Worm (Caenorhabditis elegans) whole organism, young adult: ENCODE results near the gene col-169.

ENCODE experiments used
- B0261.1 ChIP-seq: sonication (generic microtip); optimal IDR thresholded peaks from 2 replicates; lab custom pipeline; 2016; ENCODE audit warnings: mild to moderate bottlenecking, missing genetic modification characterization, moderate library complexity, missing compliant biosample characterization
- B0336.3 ChIP-seq: fragments of 200-800 bp; sonication (Bioruptor generic); IDR thresholded peaks from 2 replicates; pipeline ENCODE4 v1.3.6; 2022; ENCODE audit warnings: missing genetic modification characterization, missing compliant biosample characterization
- D2030.7 ChIP-seq: fragments of 200-800 bp; sonication (Bioruptor generic); IDR thresholded peaks from 2 replicates; pipeline ENCODE4 v1.3.6; 2022; ENCODE audit warnings: missing genetic modification reagents, missing genetic modification characterization, missing compliant biosample characterization
- F22D6.2 ChIP-seq: sonication (generic microtip); optimal IDR thresholded peaks from 2 replicates; lab custom pipeline; 2016; ENCODE audit warnings: mild to moderate bottlenecking, missing genetic modification characterization, missing compliant biosample characterization
- F37B4.10 ChIP-seq: fragments of 200-800 bp; sonication (Bioruptor generic); IDR thresholded peaks from 2 replicates; pipeline ENCODE4 v1.3.6; 2022; ENCODE audit warnings: missing genetic modification characterization, missing compliant biosample characterization
- F49E8.2 ChIP-seq: sonication (generic microtip); optimal IDR thresholded peaks from 3 replicates; lab custom pipeline; 2017; ENCODE audit warnings: missing genetic modification characterization, mild to moderate bottlenecking, missing compliant biosample characterization, antibody characterized with exemption, moderate library complexity; ENCODE audit not compliant: insufficient read depth
- F52B5.7 ChIP-seq: sonication (generic microtip); optimal IDR thresholded peaks from 2 replicates; lab custom pipeline; 2016; ENCODE audit warnings: mild to moderate bottlenecking, missing genetic modification characterization, missing compliant biosample characterization
- F57A8.1 ChIP-seq: fragments of 200-800 bp; sonication (Bioruptor generic); optimal IDR thresholded peaks from 2 replicates; lab custom pipeline; 2018; ENCODE audit warnings: mild to moderate bottlenecking, missing genetic modification characterization, moderate library complexity, missing compliant biosample characterization
- F57C9.4 ChIP-seq: sonication (generic microtip); optimal IDR thresholded peaks from 2 replicates; lab custom pipeline; 2017; ENCODE audit warnings: mild to moderate bottlenecking, missing genetic modification characterization, missing compliant biosample characterization
- T07F8.4 ChIP-seq: sonication (generic microtip); optimal IDR thresholded peaks from 2 replicates; lab custom pipeline; 2016; ENCODE audit warnings: mild to moderate bottlenecking, missing genetic modification characterization, moderate library complexity, missing compliant biosample characterization
- Y53F4B.3 ChIP-seq: fragments of 200-800 bp; sonication (Bioruptor generic); IDR thresholded peaks from 2 replicates; pipeline ENCODE4 v1.3.6; 2022; ENCODE audit warnings: missing genetic modification reagents, missing genetic modification characterization, missing compliant biosample characterization
- Y79H2A.3 ChIP-seq: fragments of 200-800 bp; sonication (Bioruptor generic); conservative IDR thresholded peaks from 2 replicates; pipeline ENCODE4 v1.3.6; 2022; ENCODE audit warnings: missing genetic modification reagents, missing genetic modification characterization, missing compliant biosample characterization
- Y95B8A.8 ChIP-seq: fragments of 200-800 bp; sonication (Bioruptor generic); IDR thresholded peaks from 2 replicates; pipeline ENCODE4 v1.3.6; 2022; ENCODE audit warnings: missing genetic modification reagents, missing genetic modification characterization, missing compliant biosample characterization
- ZK185.1 ChIP-seq: sonication (generic microtip); optimal IDR thresholded peaks from 2 replicates; lab custom pipeline; 2016; ENCODE audit warnings: mild to moderate bottlenecking, missing genetic modification characterization, missing compliant biosample characterization; ENCODE audit not compliant: poor library complexity, severe bottlenecking
- akir-1 ChIP-seq: fragments of 200-800 bp; sonication (Bioruptor generic); optimal IDR thresholded peaks from 2 replicates; lab custom pipeline; 2018; ENCODE audit warnings: mild to moderate bottlenecking, missing genetic modification characterization, moderate library complexity, missing compliant biosample characterization
- atf-7 ChIP-seq: sonication (generic microtip); optimal IDR thresholded peaks from 2 replicates; lab custom pipeline; 2017; ENCODE audit warnings: mild to moderate bottlenecking, missing genetic modification characterization, missing compliant biosample characterization
- athp-1 ChIP-seq: sonication (generic microtip); optimal IDR thresholded peaks from 2 replicates; lab custom pipeline; 2017; ENCODE audit warnings: mild to moderate bottlenecking, missing genetic modification characterization, missing compliant biosample characterization
- attf-3 ChIP-seq: fragments of 200-800 bp; sonication (Bioruptor generic); conservative IDR thresholded peaks from 2 replicates; pipeline ENCODE4 v1.3.6; 2022; ENCODE audit warnings: missing genetic modification reagents, missing genetic modification characterization, missing compliant biosample characterization
- bed-1 ChIP-seq: fragments of 200-800 bp; sonication (Bioruptor generic); IDR thresholded peaks from 2 replicates; pipeline ENCODE4 v1.3.6; 2022; ENCODE audit warnings: missing genetic modification reagents, missing genetic modification characterization, missing compliant biosample characterization
- bed-2 ChIP-seq: fragments of 200-800 bp; sonication (Bioruptor generic); IDR thresholded peaks from 2 replicates; pipeline ENCODE4 v1.3.6; 2022; ENCODE audit warnings: missing genetic modification reagents, missing genetic modification characterization, missing compliant biosample characterization
- cebp-2 ChIP-seq: fragments of 200-800 bp; sonication (Bioruptor generic); IDR thresholded peaks from 2 replicates; pipeline ENCODE4 v1.3.6; 2022; ENCODE audit warnings: missing genetic modification characterization, missing compliant biosample characterization
- egl-44 ChIP-seq: fragments of 200-800 bp; sonication (Bioruptor generic); IDR thresholded peaks from 2 replicates; pipeline ENCODE4 v1.3.6; 2022; ENCODE audit warnings: missing genetic modification reagents, missing genetic modification characterization, missing compliant biosample characterization
- ets-4 ChIP-seq: fragments of 200-800 bp; sonication (Bioruptor generic); optimal IDR thresholded peaks from 2 replicates; lab custom pipeline; 2018; ENCODE audit warnings: mild to moderate bottlenecking, missing genetic modification characterization, missing compliant biosample characterization
- fkh-3 ChIP-seq: sonication (generic microtip); optimal IDR thresholded peaks from 2 replicates; lab custom pipeline; 2016; ENCODE audit warnings: mild to moderate bottlenecking, missing genetic modification characterization, missing compliant biosample characterization
- hmg-20 ChIP-seq: fragments of 200-800 bp; sonication (Bioruptor generic); IDR thresholded peaks from 2 replicates; pipeline ENCODE4 v1.3.6; 2022; ENCODE audit warnings: missing genetic modification reagents, missing genetic modification characterization, missing compliant biosample characterization
- hrde-1 ChIP-seq: sonication (generic microtip); optimal IDR thresholded peaks from 2 replicates; lab custom pipeline; 2016; ENCODE audit warnings: missing genetic modification characterization, mild to moderate bottlenecking, missing compliant biosample characterization, moderate library complexity, missing genotype, missing genetic modification reagents, borderline replicate concordance
- hsf-1 ChIP-seq: fragments of 200-800 bp; sonication (Bioruptor generic); IDR thresholded peaks from 2 replicates; pipeline ENCODE4 v1.3.6; 2022; ENCODE audit warnings: missing genetic modification reagents, missing genetic modification characterization, missing compliant biosample characterization
- lir-1 ChIP-seq: fragments of 200-800 bp; sonication (Bioruptor generic); conservative IDR thresholded peaks from 2 replicates; pipeline ENCODE4 v1.3.6; 2022; ENCODE audit warnings: missing genetic modification reagents, missing genetic modification characterization, missing compliant biosample characterization
- lsl-1 ChIP-seq: fragments of 200-800 bp; sonication (Bioruptor generic); optimal IDR thresholded peaks from 2 replicates; lab custom pipeline; 2018; ENCODE audit warnings: mild to moderate bottlenecking, missing genetic modification characterization, moderate library complexity, missing compliant biosample characterization
- madf-3 ChIP-seq: fragments of 200-800 bp; sonication (Bioruptor generic); IDR thresholded peaks from 2 replicates; pipeline ENCODE4 v1.3.6; 2022; ENCODE audit warnings: missing genetic modification reagents, missing genetic modification characterization, missing compliant biosample characterization
- mel-28 ChIP-seq: sonication (generic microtip); optimal IDR thresholded peaks from 2 replicates; lab custom pipeline; 2016; ENCODE audit warnings: borderline replicate concordance, mild to moderate bottlenecking, missing genetic modification characterization, missing compliant biosample characterization
- mxl-1 ChIP-seq: sonication (generic microtip); optimal IDR thresholded peaks from 2 replicates; lab custom pipeline; 2016; ENCODE audit warnings: missing genetic modification characterization, missing compliant biosample characterization
- nhr-179 ChIP-seq: sonication (generic microtip); optimal IDR thresholded peaks from 2 replicates; lab custom pipeline; 2016; ENCODE audit warnings: mild to moderate bottlenecking, missing genetic modification characterization, missing compliant biosample characterization
- nhr-27 ChIP-seq: fragments of 200-800 bp; sonication (Bioruptor generic); optimal IDR thresholded peaks from 2 replicates; lab custom pipeline; 2018; ENCODE audit warnings: mild to moderate bottlenecking, missing genetic modification characterization, moderate library complexity, missing compliant biosample characterization
- pbrm-1 ChIP-seq: fragments of 200-800 bp; sonication (Bioruptor generic); IDR thresholded peaks from 2 replicates; pipeline ENCODE4 v1.3.6; 2022; ENCODE audit warnings: missing genetic modification reagents, missing genetic modification characterization, missing compliant biosample characterization
- rcor-1 ChIP-seq: fragments of 200-800 bp; sonication (Bioruptor generic); IDR thresholded peaks from 2 replicates; pipeline ENCODE4 v1.3.6; 2022; ENCODE audit warnings: missing genetic modification reagents, missing genetic modification characterization, missing compliant biosample characterization
- snpc-1.1 ChIP-seq: sonication (generic microtip); optimal IDR thresholded peaks from 2 replicates; lab custom pipeline; 2017; ENCODE audit warnings: missing genetic modification characterization, mild to moderate bottlenecking, missing compliant biosample characterization, antibody characterized with exemption, moderate library complexity, missing genotype, missing genetic modification reagents; ENCODE audit not compliant: insufficient read depth
- snpc-1.3 ChIP-seq: sonication (generic microtip); optimal IDR thresholded peaks from 2 replicates; lab custom pipeline; 2017; ENCODE audit warnings: missing genetic modification characterization, mild to moderate bottlenecking, missing compliant biosample characterization, antibody characterized with exemption, moderate library complexity, missing genotype, missing genetic modification reagents; ENCODE audit not compliant: insufficient read depth
- sptf-2 ChIP-seq: fragments of 200-800 bp; sonication (Bioruptor generic); optimal IDR thresholded peaks from 2 replicates; lab custom pipeline; 2018; ENCODE audit warnings: mild to moderate bottlenecking, missing genetic modification characterization, missing compliant biosample characterization
- tbp1 ChIP-seq: fragments of 200-800 bp; sonication (Bioruptor generic); optimal IDR thresholded peaks from 2 replicates; lab custom pipeline; 2018; ENCODE audit warnings: mild to moderate bottlenecking, missing genetic modification characterization, missing compliant biosample characterization
- tbx-9 ChIP-seq: sonication (generic microtip); optimal IDR thresholded peaks from 2 replicates; lab custom pipeline; 2016; ENCODE audit warnings: borderline replicate concordance, missing genetic modification characterization, inconsistent platforms, missing compliant biosample characterization
- unc-130 ChIP-seq: sonication (generic microtip); optimal IDR thresholded peaks from 2 replicates; lab custom pipeline; 2016; ENCODE audit warnings: missing genetic modification reagents, missing genetic modification characterization, missing compliant biosample characterization
- ztf-18 ChIP-seq: sonication (generic microtip); optimal IDR thresholded peaks from 2 replicates; lab custom pipeline; 2016; ENCODE audit warnings: missing genotype, mild to moderate bottlenecking, missing genetic modification characterization, missing compliant biosample characterization
- ztf-26 ChIP-seq: sonication (generic microtip); optimal IDR thresholded peaks from 2 replicates; lab custom pipeline; 2017; ENCODE audit warnings: missing genetic modification characterization, missing compliant biosample characterization

col-169 gene

DNA sequence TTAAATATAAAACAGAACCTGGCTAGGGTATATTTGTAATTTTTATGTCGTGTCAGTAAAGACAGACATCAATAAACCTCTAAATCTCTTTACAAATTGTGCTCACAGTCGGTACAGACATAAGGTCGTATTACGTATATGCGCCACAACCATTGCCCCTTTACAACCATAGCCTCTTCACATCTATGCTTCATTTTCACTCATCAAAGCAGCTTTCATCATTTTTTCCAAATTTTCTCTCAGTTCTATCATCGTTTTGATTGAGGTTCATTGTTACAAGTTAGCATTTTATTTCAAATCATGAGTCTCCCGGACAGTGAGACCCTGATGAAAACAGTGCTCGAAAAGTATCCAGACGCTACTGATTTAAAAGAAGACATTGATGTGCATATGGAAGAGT lies 35.2 kb downstream of the col-169 start, which contains the start of gene C03B1.4:
C03B1.4 (plus strand) TSS at position 301 of the 400 bp plus-strand sequence.
- TF ChIP-seq tbp1 (GFP tag; lab: Kevin White, UChicago) (no peak), lsl-1 (GFP tag; lab: Kevin White, UChicago) (no peak), rcor-1 (GFP tag; lab: Robert Waterston, UW) (no peak), mel-28 (no peak), B0336.3 (GFP tag; lab: Robert Waterston, UW) (no peak), nhr-27 (tag; lab: Kevin White, UChicago) (no peak), unc-130 (no peak), attf-3 (GFP tag; lab: Robert Waterston, UW) (no peak), Y53F4B.3 (GFP tag; lab: Robert Waterston, UW) (no peak), ZK185.1 (no peak), F52B5.7 (no peak), atf-7 (no peak), ztf-26 (tag; lab: Kevin White, UChicago) (no peak), F37B4.10 (GFP tag; lab: Robert Waterston, UW) (no peak), B0261.1 (tag; lab: Kevin White, UChicago) (no peak), F49E8.2 (tag; lab: Kevin White, UChicago) (no peak), snpc-1.3 (tag; lab: Kevin White, UChicago) (no peak), T07F8.4 (tag; lab: Kevin White, UChicago) (no peak), fkh-3 (tag; lab: Kevin White, UChicago) (no peak)

DNA sequence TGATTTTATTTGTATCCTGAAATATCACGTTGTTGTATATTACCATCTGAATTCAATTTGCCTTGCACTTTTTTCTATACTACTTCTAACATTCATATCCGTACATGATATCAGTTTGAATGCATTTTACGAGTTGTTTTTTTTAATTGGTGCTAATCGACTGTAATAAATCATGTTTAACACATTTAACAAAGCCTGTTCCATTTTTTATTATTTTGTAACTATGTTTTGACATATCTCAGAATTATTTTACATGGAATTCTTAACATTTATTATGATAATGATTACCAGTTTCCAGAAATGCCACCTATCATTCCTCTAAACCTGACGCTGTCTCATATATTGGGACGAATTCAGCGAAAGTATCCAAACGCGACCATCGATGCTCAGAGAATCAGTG lies 36.8 kb downstream of the col-169 start, which contains the start of gene C03B1.3:
C03B1.3 (plus strand) TSS at position 301 of the 400 bp plus-strand sequence.
- TF ChIP-seq Y79H2A.3 (GFP tag; lab: Robert Waterston, UW): no peak
- TF ChIP-seq hsf-1: no peak
- no peak for TF ChIP-seq athp-1
- TF ChIP-seq pbrm-1 (GFP tag; lab: Robert Waterston, UW): no peak
- TF ChIP-seq bed-1 (GFP tag; lab: Robert Waterston, UW): no peak
- TF ChIP-seq Y53F4B.3 (GFP tag; lab: Robert Waterston, UW): no peak
- no peak for TF ChIP-seq F57A8.1
- TF ChIP-seq nhr-179 (tag; lab: Kevin White, UChicago): no peak
- TF ChIP-seq ztf-18: no peak
- TF ChIP-seq mxl-1: no peak
- TF ChIP-seq F57C9.4: no peak
- TF ChIP-seq madf-3: no peak
- no peak for TF ChIP-seq hrde-1 (tag; lab: Kevin White, UChicago)
- TF ChIP-seq hmg-20 (GFP tag; lab: Robert Waterston, UW): no peak
- no peak for TF ChIP-seq attf-3 (GFP tag; lab: Robert Waterston, UW)

ce11 chrX:6369717-6370116 lies 40.8 kb downstream of the col-169 start, which contains the start of gene C03B1.2:
TSS of gene C03B1.2 (plus strand) at chrX:6370017.
- no peak for TF ChIP-seq ets-4 (GFP tag; lab: Kevin White, UChicago)
- no peak for TF ChIP-seq Y95B8A.8 (GFP tag; lab: Robert Waterston, UW)
- no peak for TF ChIP-seq cebp-2 (GFP tag; lab: Robert Waterston, UW)
- TF ChIP-seq bed-2: no peak
- TF ChIP-seq D2030.7 (GFP tag; lab: Robert Waterston, UW): no peak
- TF ChIP-seq hmg-20 (GFP tag; lab: Robert Waterston, UW): no peak
- no peak for TF ChIP-seq Y79H2A.3 (GFP tag; lab: Robert Waterston, UW)
- no peak for TF ChIP-seq sptf-2 (GFP tag; lab: Kevin White, UChicago)
- no peak for TF ChIP-seq tbx-9 (tag; lab: Kevin White, UChicago)
- TF ChIP-seq B0261.1 (tag; lab: Kevin White, UChicago): no peak
- no peak for TF ChIP-seq snpc-1.1 (tag; lab: Kevin White, UChicago)
- no peak for TF ChIP-seq F22D6.2 (tag; lab: Kevin White, UChicago)
- TF ChIP-seq akir-1: no peak
- TF ChIP-seq egl-44 (GFP tag; lab: Robert Waterston, UW): no peak
- no peak for TF ChIP-seq lir-1
